Worm (Caenorhabditis elegans) whole organism, young adult: ENCODE data around the gene chil-17.

Experiments
- F57C9.4 ChIP-seq: sonication (generic microtip); optimal IDR thresholded peaks from 2 replicates; lab custom pipeline; 2017; ENCODE audit warnings: mild to moderate bottlenecking, missing genetic modification characterization, missing compliant biosample characterization
- Y56A3A.18 ChIP-seq: fragments of 200-800 bp; sonication (Bioruptor generic); IDR thresholded peaks from 2 replicates; pipeline ENCODE4 v1.3.6; 2022; ENCODE audit warnings: missing genetic modification reagents, missing genetic modification characterization, missing compliant biosample characterization
- Y95B8A.8 ChIP-seq: fragments of 200-800 bp; sonication (Bioruptor generic); IDR thresholded peaks from 2 replicates; pipeline ENCODE4 v1.3.6; 2022; ENCODE audit warnings: missing genetic modification reagents, missing genetic modification characterization, missing compliant biosample characterization
- nhr-120 ChIP-seq: fragments of 200-800 bp; sonication (Bioruptor generic); IDR thresholded peaks from 2 replicates; pipeline ENCODE4 v1.3.6; 2022; ENCODE audit warnings: missing genetic modification characterization, missing compliant biosample characterization
- rcor-1 ChIP-seq: fragments of 200-800 bp; sonication (Bioruptor generic); IDR thresholded peaks from 2 replicates; pipeline ENCODE4 v1.3.6; 2022; ENCODE audit warnings: missing genetic modification reagents, missing genetic modification characterization, missing compliant biosample characterization
- rec-8 ChIP-seq, 2 experiments: sonication (generic microtip); optimal IDR thresholded peaks; 2 replicates each; lab custom pipeline; 2016; ENCODE audit warnings: mild to moderate bottlenecking in 2 of 2, missing genetic modification characterization in 2 of 2, missing genetic modification reagents in 2 of 2, missing genotype in 2 of 2, missing biosample characterization in 1 of 2, missing compliant biosample characterization in 1 of 2, moderate library complexity in 1 of 2

- TF ChIP-seq nhr-120 (GFP tag; lab: Robert Waterston, UW) = no peak
- no peak for TF ChIP-seq Y56A3A.18 (GFP tag; lab: Robert Waterston, UW)
- TF ChIP-seq rec-8 (tag; optimal IDR thresholded peaks at IDR 0.05; lab: Kevin White, UChicago) = no peak
- no peak for TF ChIP-seq rcor-1
- no peak for TF ChIP-seq Y95B8A.8 (GFP tag; lab: Robert Waterston, UW)
- no peak for TF ChIP-seq F57C9.4 (tag; lab: Kevin White, UChicago)
Observed at ce11 chrII:9445368-9445767, 5.4 kb upstream of the chil-17 start, which contains the start of gene R09D1.13.
